Fruit fly (Drosophila melanogaster) whole organism, embryonic: ENCODE data around the gene Gmppb.

Experiments used
- Atf3 ChIP-seq: fragments of 200-800 bp; sonication (Bioruptor generic); optimal IDR thresholded peaks from 3 replicates; lab custom pipeline; 2016; ENCODE audit warnings: missing biosample characterization, missing genetic modification characterization
- Bdp1 ChIP-seq: fragments of 200-800 bp; sonication (Bioruptor generic); optimal IDR thresholded peaks from 3 replicates; lab custom pipeline; 2016; ENCODE audit warnings: missing biosample characterization, missing genetic modification characterization
- Bgb ChIP-seq: fragments of 200-800 bp; sonication (Bioruptor generic); IDR thresholded peaks from 2 replicates; pipeline ENCODE4 v1.3.6; 2022; ENCODE audit warnings: missing biosample characterization, missing genetic modification characterization; ENCODE audit not compliant: partially characterized antibody
- Bteb2 ChIP-seq: fragments of 200-800 bp; sonication (Bioruptor generic); optimal IDR thresholded peaks from 2 replicates; lab custom pipeline; 2016; ENCODE audit warnings: missing biosample characterization, missing genetic modification characterization
- CG10147 ChIP-seq: fragments of 200-800 bp; sonication (Bioruptor generic); optimal IDR thresholded peaks from 2 replicates; lab custom pipeline; 2019; ENCODE audit warnings: missing biosample characterization, mild to moderate bottlenecking, missing genetic modification characterization, moderate library complexity
- CG10274 ChIP-seq: fragments of 200-800 bp; sonication (Bioruptor generic); optimal IDR thresholded peaks from 3 replicates; lab custom pipeline; 2017; ENCODE audit warnings: missing biosample characterization, mild to moderate bottlenecking, missing genetic modification characterization
- CG11560 ChIP-seq: fragments of 200-800 bp; sonication (Bioruptor generic); IDR thresholded peaks from 3 replicates; pipeline ENCODE4 v1.3.6; 2022; ENCODE audit warnings: missing biosample characterization, missing genetic modification characterization
- CG11723 ChIP-seq: fragments of 200-800 bp; sonication (Bioruptor generic); optimal IDR thresholded peaks from 2 replicates; lab custom pipeline; 2017; ENCODE audit warnings: missing biosample characterization, mild to moderate bottlenecking, missing genetic modification characterization
- CG13287 ChIP-seq: fragments of 200-800 bp; sonication (Bioruptor generic); IDR thresholded peaks from 2 replicates; pipeline ENCODE4 v1.3.6; 2022; ENCODE audit warnings: missing biosample characterization, missing genetic modification characterization; ENCODE audit not compliant: partially characterized antibody
- CG2120 ChIP-seq: fragments of 200-800 bp; sonication (Bioruptor generic); optimal IDR thresholded peaks from 3 replicates; lab custom pipeline; 2016; ENCODE audit warnings: missing biosample characterization, missing genetic modification characterization
- CG31365 ChIP-seq: fragments of 200-800 bp; sonication (Bioruptor generic); optimal IDR thresholded peaks from 2 replicates; lab custom pipeline; 2018; ENCODE audit warnings: missing biosample characterization, mild to moderate bottlenecking, missing genetic modification characterization
- CG32532 ChIP-seq: fragments of 200-800 bp; sonication (Bioruptor generic); IDR thresholded peaks from 2 replicates; pipeline ENCODE4 v1.3.6; 2022; ENCODE audit warnings: missing biosample characterization, missing genetic modification characterization
- CG32767 ChIP-seq: fragments of 200-800 bp; sonication (Bioruptor generic); IDR thresholded peaks from 2 replicates; pipeline ENCODE4 v1.3.6; 2022; ENCODE audit warnings: missing biosample characterization, missing genetic modification characterization
- CG32772 ChIP-seq: fragments of 200-800 bp; sonication (Bioruptor generic); IDR thresholded peaks from 2 replicates; pipeline ENCODE4 v1.3.6; 2022; ENCODE audit warnings: missing biosample characterization, missing genetic modification characterization
- CG43689 ChIP-seq: fragments of 200-800 bp; sonication (Bioruptor generic); IDR thresholded peaks from 2 replicates; pipeline ENCODE4 v1.3.6; 2022; ENCODE audit warnings: missing biosample characterization, missing genetic modification characterization
- CG4730 ChIP-seq: fragments of 200-800 bp; sonication (Bioruptor generic); IDR thresholded peaks from 2 replicates; pipeline ENCODE4 v1.3.6; 2022; ENCODE audit warnings: missing biosample characterization, missing genetic modification characterization
- CG5953 ChIP-seq: fragments of 200-800 bp; sonication (Bioruptor generic); IDR thresholded peaks from 2 replicates; pipeline ENCODE4 v1.3.6; 2022; ENCODE audit warnings: missing biosample characterization, missing genetic modification characterization
- CG7928 ChIP-seq: fragments of 200-800 bp; sonication (Bioruptor generic); optimal IDR thresholded peaks from 2 replicates; lab custom pipeline; 2017; ENCODE audit warnings: missing biosample characterization, mild to moderate bottlenecking, missing genetic modification characterization
- CG7963 ChIP-seq: fragments of 200-800 bp; sonication (Bioruptor generic); IDR thresholded peaks from 3 replicates; pipeline ENCODE4 v1.3.6; 2022; ENCODE audit warnings: missing biosample characterization, missing genetic modification characterization; ENCODE audit not compliant: partially characterized antibody
- CG9727 ChIP-seq: fragments of 200-800 bp; sonication (Bioruptor generic); optimal IDR thresholded peaks from 3 replicates; lab custom pipeline; 2017; ENCODE audit warnings: missing biosample characterization, mild to moderate bottlenecking, missing genetic modification characterization
- CrebB ChIP-seq: fragments of 200-800 bp; sonication (Bioruptor generic); optimal IDR thresholded peaks from 3 replicates; lab custom pipeline; 2018; ENCODE audit warnings: missing biosample characterization, mild to moderate bottlenecking, missing genetic modification characterization
- Fer2 ChIP-seq: fragments of 200-800 bp; sonication (Bioruptor generic); optimal IDR thresholded peaks from 2 replicates; lab custom pipeline; 2018; ENCODE audit warnings: missing biosample characterization, mild to moderate bottlenecking, missing genetic modification characterization, moderate library complexity
- GATAe ChIP-seq: fragments of 200-800 bp; sonication (Bioruptor generic); conservative IDR thresholded peaks from 2 replicates; pipeline ENCODE4 v1.3.6; 2022; ENCODE audit warnings: missing biosample characterization, missing genetic modification characterization
- HLH4C ChIP-seq: fragments of 200-800 bp; sonication (Bioruptor generic); IDR thresholded peaks from 3 replicates; pipeline ENCODE4 v1.3.6; 2022; ENCODE audit warnings: missing biosample characterization, missing genetic modification characterization; ENCODE audit not compliant: partially characterized antibody
- Hr51 ChIP-seq, 2 experiments: fragments of 200-800 bp; sonication (Bioruptor generic); optimal IDR thresholded peaks; 2 replicates in 1 of 2; 3 replicates in 1 of 2; lab custom pipeline; 2016 to 2018; ENCODE audit warnings: missing biosample characterization in 2 of 2, missing genetic modification characterization in 2 of 2, mild to moderate bottlenecking in 1 of 2, moderate library complexity in 1 of 2
- Max ChIP-seq: fragments of 200-800 bp; sonication (Bioruptor generic); optimal IDR thresholded peaks from 2 replicates; lab custom pipeline; 2016; ENCODE audit warnings: missing biosample characterization, mild to moderate bottlenecking, missing genetic modification characterization
- NC2β ChIP-seq: fragments of 200-800 bp; sonication (Bioruptor generic); optimal IDR thresholded peaks from 2 replicates; lab custom pipeline; 2016; ENCODE audit warnings: missing biosample characterization, missing genetic modification characterization
- Tbp ChIP-seq: fragments of >200 bp; optimal IDR thresholded peaks from 2 replicates; lab custom pipeline; 2018; ENCODE audit warnings: missing biosample characterization, missing genetic modification characterization
- cg ChIP-seq: fragments of 200-800 bp; sonication (Bioruptor generic); optimal IDR thresholded peaks from 3 replicates; lab custom pipeline; 2019; ENCODE audit warnings: missing biosample characterization, mild to moderate bottlenecking, missing genetic modification characterization, moderate library complexity
- chinmo ChIP-seq: fragments of 200-800 bp; sonication (Bioruptor generic); IDR thresholded peaks from 4 replicates; pipeline ENCODE4 v1.3.6; 2022; ENCODE audit warnings: missing biosample characterization, missing genetic modification characterization; ENCODE audit not compliant: partially characterized antibody
- corto ChIP-seq: fragments of 200-800 bp; sonication (Bioruptor generic); optimal IDR thresholded peaks from 2 replicates; lab custom pipeline; 2016; ENCODE audit warnings: missing biosample characterization, mild to moderate bottlenecking, missing genetic modification characterization, moderate library complexity
- crol ChIP-seq: fragments of 200-800 bp; sonication (Bioruptor generic); IDR thresholded peaks from 2 replicates; pipeline ENCODE4 v1.3.6; 2022; ENCODE audit warnings: missing biosample characterization, missing genetic modification characterization
- dan ChIP-seq: fragments of 200-800 bp; sonication (Bioruptor generic); IDR thresholded peaks from 2 replicates; pipeline ENCODE4 v1.3.6; 2022; ENCODE audit warnings: missing biosample characterization, missing genetic modification characterization
- ems ChIP-seq: fragments of 200-800 bp; sonication (Bioruptor generic); optimal IDR thresholded peaks from 3 replicates; lab custom pipeline; 2016; ENCODE audit warnings: missing biosample characterization, missing genetic modification characterization
- eve ChIP-seq, 2 experiments: fragments of >200 bp; optimal IDR thresholded peaks; 2 replicates each; lab custom pipeline; 2017; ENCODE audit warnings: missing biosample characterization in 2 of 2, missing genetic modification characterization in 2 of 2
- exex ChIP-seq: fragments of 200-800 bp; sonication (Bioruptor generic); optimal IDR thresholded peaks from 4 replicates; lab custom pipeline; 2018; ENCODE audit warnings: missing biosample characterization, mild to moderate bottlenecking, missing genetic modification characterization, moderate library complexity
- fru ChIP-seq: fragments of >200 bp; optimal IDR thresholded peaks from 2 replicates; lab custom pipeline; 2017
- gcm2 ChIP-seq: fragments of 200-800 bp; sonication (Bioruptor generic); optimal IDR thresholded peaks from 2 replicates; lab custom pipeline; 2016; ENCODE audit warnings: missing biosample characterization, missing genetic modification characterization
- ham ChIP-seq: fragments of 200-800 bp; sonication (Bioruptor generic); IDR thresholded peaks from 2 replicates; pipeline ENCODE4 v1.3.6; 2022; ENCODE audit warnings: missing biosample characterization, missing genetic modification characterization
- jing ChIP-seq: fragments of 200-800 bp; sonication (Bioruptor generic); optimal IDR thresholded peaks from 2 replicates; lab custom pipeline; 2018; ENCODE audit warnings: missing biosample characterization, mild to moderate bottlenecking, missing genetic modification characterization
- lola ChIP-seq, 3 experiments: fragments of >200 bp in 2 of 3; fragments of 200-800 bp in 1 of 3; sonication (Bioruptor generic) in 1 of 3; optimal IDR thresholded peaks; 2 replicates each; lab custom pipeline; 2017 to 2019; ENCODE audit warnings: missing biosample characterization in 3 of 3, missing genetic modification characterization in 3 of 3, mild to moderate bottlenecking in 1 of 3, moderate library complexity in 1 of 3
- peb ChIP-seq: fragments of 200-800 bp; sonication (Bioruptor generic); IDR thresholded peaks from 2 replicates; pipeline ENCODE4 v1.3.6; 2022; ENCODE audit warnings: missing biosample characterization, missing genetic modification characterization
- prd ChIP-seq, 3 experiments: fragments of >200 bp in 2 of 3; fragments of 200-800 bp in 1 of 3; sonication (Bioruptor generic) in 1 of 3; optimal IDR thresholded peaks in 2 of 3; IDR thresholded peaks in 1 of 3; 2 replicates in 2 of 3; 3 replicates in 1 of 3; pipeline versions ENCODE4 v1.3.6 to Lab custom; 2017 to 2022; ENCODE audit warnings: missing biosample characterization in 1 of 3, missing genetic modification characterization in 1 of 3
- pros ChIP-seq: fragments of 200-800 bp; sonication (Bioruptor generic); optimal IDR thresholded peaks from 3 replicates; lab custom pipeline; 2019; ENCODE audit warnings: missing biosample characterization, mild to moderate bottlenecking, missing genetic modification characterization, moderate library complexity
- pum ChIP-seq: fragments of 200-800 bp; sonication (Bioruptor generic); optimal IDR thresholded peaks from 2 replicates; lab custom pipeline; 2016; ENCODE audit warnings: missing biosample characterization, missing genetic modification characterization
- pzg ChIP-seq: fragments of 200-800 bp; sonication (Bioruptor generic); optimal IDR thresholded peaks from 3 replicates; lab custom pipeline; 2018; ENCODE audit warnings: missing biosample characterization, mild to moderate bottlenecking, missing genetic modification characterization, moderate library complexity
- sima ChIP-seq: fragments of 200-800 bp; sonication (Bioruptor generic); optimal IDR thresholded peaks from 2 replicates; lab custom pipeline; 2016; ENCODE audit warnings: missing biosample characterization, missing genetic modification characterization
- sna ChIP-seq: fragments of 200-800 bp; sonication (Bioruptor generic); IDR thresholded peaks from 2 replicates; pipeline ENCODE4 v1.3.6; 2022; ENCODE audit warnings: missing biosample characterization, missing genetic modification characterization; ENCODE audit not compliant: partially characterized antibody
- sug ChIP-seq: fragments of 200-800 bp; optimal IDR thresholded peaks from 2 replicates; lab custom pipeline; 2019; ENCODE audit warnings: missing biosample characterization, mild to moderate bottlenecking, missing genetic modification characterization, moderate library complexity
- wek ChIP-seq: fragments of 200-800 bp; sonication (Bioruptor generic); optimal IDR thresholded peaks from 3 replicates; lab custom pipeline; 2018; ENCODE audit warnings: missing biosample characterization, mild to moderate bottlenecking, missing genetic modification characterization, moderate library complexity

Gmppb gene

DNA sequence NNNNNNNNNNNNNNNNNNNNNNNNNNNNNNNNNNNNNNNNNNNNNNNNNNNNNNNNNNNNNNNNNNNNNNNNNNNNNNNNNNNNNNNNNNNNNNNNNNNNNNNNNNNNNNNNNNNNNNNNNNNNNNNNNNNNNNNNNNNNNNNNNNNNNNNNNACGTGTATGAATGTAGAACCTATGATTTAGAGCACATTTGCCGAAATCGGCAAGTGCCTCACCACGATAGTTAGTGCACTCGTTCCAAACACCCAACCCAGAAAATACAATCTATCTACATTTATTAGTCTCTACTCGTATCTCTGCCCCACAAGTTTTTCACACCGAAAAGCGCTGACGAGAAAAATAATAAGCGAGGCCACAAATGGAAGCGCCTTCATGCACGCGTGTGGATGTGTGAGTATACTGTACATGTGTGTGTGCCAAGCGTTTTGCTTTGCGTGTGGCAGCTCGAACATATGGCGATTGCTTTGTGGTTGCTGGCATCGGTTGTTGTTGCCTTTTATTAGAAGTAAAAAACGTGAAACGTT lies 7.1 kb upstream of the Gmppb start (continued):
- TF ChIP-seq exex (tag; lab: Kevin White, UChicago) (no peak), Bteb2 (GFP tag; lab: Kevin White, UChicago) (no peak), pros (GFP tag; lab: Kevin White, UChicago) (no peak), CG9727 (GFP tag; lab: Kevin White, UChicago) (peak; percentile 8), corto (GFP tag; lab: Kevin White, UChicago) (no peak), CG7963 (GFP tag; lab: Robert Waterston, UW) (no peak), CG11723 (no peak), gcm2 (GFP tag; lab: Kevin White, UChicago) (no peak), CG13287 (GFP tag; lab: Robert Waterston, UW) (peak; percentile 66; the same call in 1 of the 2 replicates), CrebB (tag; lab: Kevin White, UChicago) (no peak), Bdp1 (GFP tag; lab: Kevin White, UChicago) (no peak), NC2β (GFP tag; lab: Kevin White, UChicago) (no peak), pum (no peak), CG5953 (GFP tag; lab: Robert Waterston, UW) (no peak), CG32767 (no peak), Max (peak; percentile 38), Hr51 (GFP tag; optimal IDR thresholded peaks at IDR 0.05; lab: Kevin White, UChicago) (peak in 1 of 2 experiments; percentile 39), fru (lab: Kevin White, UChicago) (no peak), CG7928 (no peak), dan (no peak), CG32772 (0 out of 2 replicates have a peak, but pooled peaks have one; percentile 4), peb (GFP tag; lab: Robert Waterston, UW) (0 out of 2 replicates have a peak, but pooled peaks have one; percentile 5), CG10274 (GFP tag; lab: Kevin White, UChicago) (no peak), CG11560 (tag; lab: Robert Waterston, UW) (no peak), CG10147 (peak; percentile 30), Tbp (GFP tag; lab: Kevin White, UChicago) (no peak), CG43689 (GFP tag; lab: Robert Waterston, UW) (no peak), lola (GFP tag; optimal IDR thresholded peaks at IDR 0.05; lab: Kevin White, UChicago) (no peak), ems (GFP tag; lab: Kevin White, UChicago) (no peak), Bgb (GFP tag; lab: Robert Waterston, UW) (no peak), eve (GFP tag; optimal IDR thresholded peaks at IDR 0.05; lab: Kevin White, UChicago) (no peak), sug (tag; lab: Kevin White, UChicago) (peak; percentile 93), ham (GFP tag; lab: Robert Waterston, UW) (no peak), chinmo (GFP tag; lab: Robert Waterston, UW) (peak; percentile 92; the same call in 3 of the 4 replicates), HLH4C (no peak), Fer2 (tag; lab: Kevin White, UChicago) (no peak), cg (GFP tag; lab: Kevin White, UChicago) (peak; percentile 86), sna (GFP tag; lab: Robert Waterston, UW) (no peak; the same call in 1 of the 2 replicates), crol (GFP tag; lab: Robert Waterston, UW) (no peak), CG31365 (no peak), sima (no peak), pzg (GFP tag; lab: Kevin White, UChicago) (no peak), GATAe (GFP tag; lab: Robert Waterston, UW) (peak; percentile 47), CG32532 (GFP tag; lab: Robert Waterston, UW) (0 out of 2 replicates have a peak, but pooled peaks have one; percentile 24), prd (optimal IDR thresholded peaks at IDR 0.05; lab: Kevin White, UChicago) (no peak), prd (GFP tag; IDR thresholded peaks at IDR 0.05; lab: Robert Waterston, UW) (no peak), wek (GFP tag; lab: Kevin White, UChicago) (no peak), CG4730 (no peak), Atf3 (GFP tag; lab: Kevin White, UChicago) (no peak), CG2120 (GFP tag; lab: Kevin White, UChicago) (peak; percentile 34), jing (no peak)
